Worm (Caenorhabditis elegans): ENCODE results near the gene acer-1.

acer-1 gene

DNA sequence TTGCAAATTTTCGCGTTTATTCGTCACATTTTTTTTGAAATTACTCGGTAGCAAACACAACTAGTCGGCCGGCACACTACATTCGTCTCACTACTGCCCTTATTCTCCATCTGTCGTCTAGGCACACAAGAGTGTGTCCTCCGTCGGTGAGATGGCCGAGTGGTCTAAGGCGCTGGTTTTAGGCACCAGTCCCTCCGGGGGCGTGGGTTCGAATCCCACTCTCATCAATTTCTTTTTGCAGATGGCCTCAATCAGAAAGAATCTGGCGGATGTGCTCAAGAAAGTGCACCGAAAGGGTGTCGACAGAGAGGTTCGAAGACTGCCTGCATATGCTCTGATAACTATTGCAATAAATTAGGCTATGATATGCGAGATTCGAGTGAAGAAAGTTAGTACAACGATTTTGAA, 37.1 kb downstream of the acer-1 start (continued):
- TF ChIP-seq zfp-3 (GFP tag; conservative IDR thresholded peaks at IDR 0.05) (peak; percentile 68; the same call in 1 of the 2 replicates), unc-39 (tag; optimal IDR thresholded peaks at IDR 0.05) (no peak), F10B5.3 (tag; optimal IDR thresholded peaks at IDR 0.05) (no peak), zip-2 (tag; optimal IDR thresholded peaks at IDR 0.05) (peak; percentile 51), ceh-62 (tag; optimal IDR thresholded peaks at IDR 0.05) (no peak), F37D6.2 (tag; optimal IDR thresholded peaks at IDR 0.05) (peak; percentile 39), ceh-28 (tag; optimal IDR thresholded peaks at IDR 0.05) (no peak), unc-62 (GFP tag; optimal IDR thresholded peaks at IDR 0.05 in 1 of 2) (peak in 1 of 2 experiments; percentile 1), unc-62 (tag; optimal IDR thresholded peaks at IDR 0.05) (no peak), Y75B8A.6 (GFP tag; IDR thresholded peaks at IDR 0.05) (no peak), nhr-11 (tag; optimal IDR thresholded peaks at IDR 0.05) (peak; percentile 76), nhr-25 (tag; optimal IDR thresholded peaks at IDR 0.05; ENCODE audit: borderline replicate concordance, insufficient read depth) (peak; percentile 75), ztf-11 (tag; optimal IDR thresholded peaks at IDR 0.05) (no peak), dmd-8 (GFP tag; IDR thresholded peaks at IDR 0.05) (peak; percentile 81), nhr-6 (tag; optimal IDR thresholded peaks at IDR 0.05) (peak; percentile 16), nhr-237 (tag; optimal IDR thresholded peaks at IDR 0.05) (no peak), hlh-30 (tag; optimal IDR thresholded peaks at IDR 0.05; ENCODE audit: insufficient read depth) (peak; percentile 34), ceh-20 (GFP tag; IDR thresholded peaks at IDR 0.05) (peak; percentile 70), nhr-48 (tag; optimal IDR thresholded peaks at IDR 0.05) (peak; percentile 66), Y5F2A.4 (GFP tag; optimal IDR thresholded peaks at IDR 0.05) (peak; percentile 14), mep-1 (tag; optimal IDR thresholded peaks at IDR 0.05) (peak; percentile 80), spr-3 (GFP tag; optimal IDR thresholded peaks at IDR 0.05) (peak; percentile 52), duxl-1 (tag; optimal IDR thresholded peaks at IDR 0.05; ENCODE audit: poor library complexity) (peak; percentile 70), php-3 (GFP tag; IDR thresholded peaks at IDR 0.05) (peak; percentile 60), fos-1 (tag; optimal IDR thresholded peaks at IDR 0.05) (no peak), lsy-2 (tag; optimal IDR thresholded peaks at IDR 0.05) (peak; percentile 9 to 58), tag-97 (GFP tag; IDR thresholded peaks at IDR 0.05) (no peak), ces-1 (GFP tag; optimal IDR thresholded peaks at IDR 0.05) (no peak), ama-1 (optimal IDR thresholded peaks at IDR 0.05) (peak; percentile 64), lin-29 (GFP tag; IDR thresholded peaks at IDR 0.05) (peak; percentile 59; the same call in 1 of the 2 replicates), attf-4 (tag; optimal IDR thresholded peaks at IDR 0.05) (no peak), madf-5 (GFP tag; IDR thresholded peaks at IDR 0.05) (peak; percentile 18 to 74; a peak in 1 of 4 replicates), R02D3.7 (tag; optimal IDR thresholded peaks at IDR 0.05) (no peak), daf-16 (GFP tag; optimal IDR thresholded peaks at IDR 0.05) (peak; percentile 63 to 80), daf-16 (tag; optimal IDR thresholded peaks at IDR 0.05) (peak; percentile 11), ZK337.2 (GFP tag; IDR thresholded peaks at IDR 0.05) (peak; percentile 66; the same call in 1 of the 2 replicates)

- TF ChIP-seq zag-1 (tag; optimal IDR thresholded peaks at IDR 0.05): no peak
- TF ChIP-seq daf-12 (tag; optimal IDR thresholded peaks at IDR 0.05): no peak
- TF ChIP-seq nhr-76 (tag; optimal IDR thresholded peaks at IDR 0.05): no peak
- TF ChIP-seq zfp-3 (GFP tag; conservative IDR thresholded peaks at IDR 0.05): no peak
- TF ChIP-seq aha-1 (tag): peak; percentile 21
- no peak for TF ChIP-seq nhr-77 (tag; optimal IDR thresholded peaks at IDR 0.05)
These were observed 38.3 kb downstream of the acer-1 start, which contains the start of gene C04A2.15 for ce11 chrII:6851938-6852337. TSS of gene C04A2.15 (plus strand) at chrII:6852236.

- TF ChIP-seq tra-1 (GFP tag; IDR thresholded peaks at IDR 0.05) (0 out of 2 replicates have a peak, but pooled peaks have one; percentile 36), mes-2 (tag; optimal IDR thresholded peaks at IDR 0.05; ENCODE audit: poor library complexity, severe bottlenecking) (peak; percentile 20), nhr-10 (tag; optimal IDR thresholded peaks at IDR 0.05) (peak; percentile 47), nhr-48 (tag; optimal IDR thresholded peaks at IDR 0.05) (peak; percentile 81), lir-3 (tag; optimal IDR thresholded peaks at IDR 0.05) (no peak), nhr-25 (tag; optimal IDR thresholded peaks at IDR 0.05; ENCODE audit: borderline replicate concordance, insufficient read depth) (peak; percentile 61), nhr-41 (GFP tag; IDR thresholded peaks at IDR 0.05) (peak; percentile 14; the same call in 1 of the 2 replicates), nhr-28 (tag; optimal IDR thresholded peaks at IDR 0.05) (peak; percentile 94), aly-2 (tag; optimal IDR thresholded peaks at IDR 0.05) (no peak), snpc-1.2 (GFP tag; IDR thresholded peaks at IDR 0.05) (no peak), zfp-3 (GFP tag; conservative IDR thresholded peaks at IDR 0.05) (no peak), lin-1 (GFP tag; IDR thresholded peaks at IDR 0.05) (peak; percentile 64), lsy-2 (tag; optimal IDR thresholded peaks at IDR 0.05) (peak; percentile 25 to 61), dpl-1 (GFP tag; optimal IDR thresholded peaks at IDR 0.05) (peak; percentile 15), mxl-2 (GFP tag; conservative IDR thresholded peaks at IDR 0.05) (no peak)
These were observed 40.9 kb downstream of the acer-1 start for ce11 chrII:6849308-6849707.

Measured in whole organism, L4 larva.